Fruit fly (Drosophila melanogaster): ENCODE results near the gene Kr-h2.

DNA sequence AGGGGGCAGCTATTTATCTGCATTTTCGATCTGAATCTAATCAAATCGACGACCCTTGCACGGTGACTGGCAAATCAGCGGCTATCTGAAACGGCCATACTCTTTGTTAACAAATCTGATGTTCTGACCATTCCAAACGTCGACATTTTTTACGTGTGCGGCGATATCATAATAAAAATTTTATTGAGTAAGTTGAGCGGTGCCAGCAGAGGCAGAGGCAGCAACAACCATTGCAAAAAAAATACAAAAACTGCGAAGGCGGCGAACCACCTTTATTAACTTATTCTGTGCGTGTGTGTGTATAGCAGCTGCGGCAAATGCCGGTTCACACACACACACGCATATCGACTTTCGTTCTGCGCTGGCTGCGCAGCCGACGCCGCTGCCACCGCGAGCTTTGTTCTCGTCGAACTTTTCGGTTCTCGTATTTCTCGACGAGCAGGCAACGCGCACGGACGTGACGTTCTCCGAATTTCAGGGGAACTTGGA, 11.4 kb downstream of the Kr-h2 start, which contains the start of gene Kr-h1:
- TF ChIP-seq CG8478 (optimal IDR thresholded peaks at IDR 0.05) (no peak), Dll (optimal IDR thresholded peaks at IDR 0.05) (no peak), usp (GFP tag; optimal IDR thresholded peaks at IDR 0.05) (no peak)

All from whole organism.